Fruit fly (Drosophila melanogaster): ENCODE data around the gene rg.

rg gene

dm6 chrX:5095620-5096019, 10.1 kb downstream of the rg start (continued):
- TF ChIP-seq Sox102F (GFP tag; optimal IDR thresholded peaks at IDR 0.05) = peak; percentile 49
- TF ChIP-seq CG18476 (GFP tag; optimal IDR thresholded peaks at IDR 0.05) = no peak
- TF ChIP-seq CG10979 (tag; optimal IDR thresholded peaks at IDR 0.05) = peak; percentile 53
- peak; percentile 19 for TF ChIP-seq CG10366 (GFP tag; IDR thresholded peaks at IDR 0.05)
- TF ChIP-seq sqz (GFP tag; optimal IDR thresholded peaks at IDR 0.05) = peak; percentile 55
- peak; percentile 22; the same call in 1 of the 2 replicates for TF ChIP-seq vvl (GFP tag; IDR thresholded peaks at IDR 0.05)
- peak; percentile 4 for TF ChIP-seq az2 (GFP tag; optimal IDR thresholded peaks at IDR 0.05)
- TF ChIP-seq CG13424 (tag; optimal IDR thresholded peaks at IDR 0.05) = peak; percentile 50
- TF ChIP-seq Dek (tag; optimal IDR thresholded peaks at IDR 0.05) = peak; percentile 44
- TF ChIP-seq CG10267 (tag; optimal IDR thresholded peaks at IDR 0.05) = peak; percentile 22
- TF ChIP-seq CG18262 (tag; optimal IDR thresholded peaks at IDR 0.05) = peak; percentile 45
- TF ChIP-seq Ravus (GFP tag; IDR thresholded peaks at IDR 0.05) = no peak
- TF ChIP-seq Ssrp (tag; optimal IDR thresholded peaks at IDR 0.05) = peak; percentile 9
- peak; percentile 22 for TF ChIP-seq fd96Cb (tag; optimal IDR thresholded peaks at IDR 0.05)
- TF ChIP-seq CG2678 (tag; optimal IDR thresholded peaks at IDR 0.05) = peak; percentile 73
- TF ChIP-seq CoRest (tag; optimal IDR thresholded peaks at IDR 0.05) = peak; percentile 51
- peak; percentile 60 for TF ChIP-seq grau (tag; optimal IDR thresholded peaks at IDR 0.05)
- peak in 1 of 2 experiments; percentile 55 for TF ChIP-seq bsh (GFP tag; optimal IDR thresholded peaks at IDR 0.05)
- no peak for TF ChIP-seq Six4 (GFP tag; optimal IDR thresholded peaks at IDR 0.05)
- TF ChIP-seq CG15269 (tag; optimal IDR thresholded peaks at IDR 0.05) = peak; percentile 59
- TF ChIP-seq Fer3 (tag; optimal IDR thresholded peaks at IDR 0.05) = peak; percentile 47
- peak; percentile 34 for TF ChIP-seq Hand (GFP tag; optimal IDR thresholded peaks at IDR 0.05)
- TF ChIP-seq CG17359 (tag; optimal IDR thresholded peaks at IDR 0.05) = peak; percentile 42
- no peak for TF ChIP-seq crol (GFP tag; IDR thresholded peaks at IDR 0.05)
- TF ChIP-seq aop (GFP tag; IDR thresholded peaks at IDR 0.05) = no peak
- peak; percentile 22 for TF ChIP-seq Ets65A (GFP tag)
- TF ChIP-seq grn (GFP tag; optimal IDR thresholded peaks at IDR 0.05) = no peak
- peak; percentile 10 for TF ChIP-seq gsb-n (tag; optimal IDR thresholded peaks at IDR 0.05)
- TF ChIP-seq hkb (optimal IDR thresholded peaks at IDR 0.05) = no peak
- 0 out of 2 replicates have a peak, but pooled peaks have one; percentile 45 for TF ChIP-seq hkb (GFP tag; IDR thresholded peaks at IDR 0.05)
- 0 out of 2 replicates have a peak, but pooled peaks have one; percentile 14 for TF ChIP-seq onecut (GFP tag; IDR thresholded peaks at IDR 0.05)
- TF ChIP-seq CG12391 (tag; optimal IDR thresholded peaks at IDR 0.05) = peak; percentile 50
- peak; percentile 14 for TF ChIP-seq CG15011 (GFP tag; optimal IDR thresholded peaks at IDR 0.05)
- no peak for TF ChIP-seq repo (GFP tag; optimal IDR thresholded peaks at IDR 0.05)
- TF ChIP-seq CG10321 (GFP tag; IDR thresholded peaks at IDR 0.05) = no peak
- peak; percentile 4 for TF ChIP-seq CG8388 (GFP tag; optimal IDR thresholded peaks at IDR 0.05)
- TF ChIP-seq org-1 (GFP tag; optimal IDR thresholded peaks at IDR 0.05) = peak; percentile 34
- no peak for TF ChIP-seq cad (GFP tag; optimal IDR thresholded peaks at IDR 0.05)
- TF ChIP-seq CG7271 (tag; optimal IDR thresholded peaks at IDR 0.05) = no peak
- TF ChIP-seq ranshi (GFP tag; IDR thresholded peaks at IDR 0.05) = 0 out of 2 replicates have a peak, but pooled peaks have one; percentile 25
- no peak for TF ChIP-seq twi (tag; optimal IDR thresholded peaks at IDR 0.05)
- TF ChIP-seq E2f2 (GFP tag; IDR thresholded peaks at IDR 0.05) = peak; percentile 21; the same call in 1 of the 2 replicates
- TF ChIP-seq sisA (GFP tag; IDR thresholded peaks at IDR 0.05) = peak; percentile 5; the same call in 1 of the 2 replicates
- peak; percentile 93 for TF ChIP-seq D19A (tag; optimal IDR thresholded peaks at IDR 0.05)
- no peak for TF ChIP-seq CG17802 (tag; optimal IDR thresholded peaks at IDR 0.05)
- peak; percentile 13 for TF ChIP-seq CG15514 (GFP tag; optimal IDR thresholded peaks at IDR 0.05)
- TF ChIP-seq CG9727 (GFP tag; optimal IDR thresholded peaks at IDR 0.05) = peak; percentile 9
- TF ChIP-seq CG8944 (GFP tag; optimal IDR thresholded peaks at IDR 0.05) = no peak
- peak; percentile 14 for TF ChIP-seq CG12299 (tag; optimal IDR thresholded peaks at IDR 0.05)
- TF ChIP-seq ATbp (GFP tag; optimal IDR thresholded peaks at IDR 0.05) = peak; percentile 18
- no peak for TF ChIP-seq tx (GFP tag; optimal IDR thresholded peaks at IDR 0.05)

All from whole organism, embryonic.